Worm (Caenorhabditis elegans): Measurements from ENCODE around the gene cla-1.
A peak's percentile ranks its signal among the peaks of the same experiment; 100 is the strongest.

The cla-1 gene

DNA sequence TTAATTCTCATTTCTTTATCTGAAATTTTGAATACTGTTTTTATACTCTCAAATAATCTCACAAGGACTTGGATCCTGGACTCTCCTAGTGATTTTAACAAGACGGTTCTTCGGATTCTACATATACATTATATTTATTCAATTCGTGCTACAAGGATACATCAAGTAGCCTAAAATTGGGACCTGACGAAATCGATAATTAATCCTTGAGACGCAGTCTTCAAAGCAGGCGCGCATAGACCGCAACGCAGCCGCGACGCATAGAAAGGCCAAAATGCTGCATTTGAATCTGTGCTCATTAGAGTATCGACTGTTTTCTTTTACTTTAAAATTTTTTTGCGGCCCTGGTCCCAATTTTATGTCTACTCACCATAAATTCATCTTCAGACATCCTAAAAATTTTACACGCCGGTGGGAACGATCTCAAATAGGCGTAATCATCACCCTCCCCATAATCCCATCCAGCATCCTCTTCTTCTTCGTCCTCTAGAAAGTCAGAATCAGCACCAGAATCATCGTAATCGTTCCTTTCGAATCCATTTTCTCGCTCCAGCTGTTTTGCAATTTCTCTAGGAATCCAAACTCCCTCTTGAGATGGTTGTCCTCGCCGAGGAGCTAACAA is 13.5 kb upstream of the cla-1 start, which contains the start of gene cec-4:
Gene cec-4, plus strand, starts transcription at position 572 of the 622 bp plus-strand sequence.
- TF ChIP-seq sma-9 (GFP tag; optimal IDR thresholded peaks at IDR 0.05) (no peak), sma-9 (tag; optimal IDR thresholded peaks at IDR 0.05) (no peak), sma-3 (GFP tag; optimal IDR thresholded peaks at IDR 0.05) (no peak), nhr-237 (tag; optimal IDR thresholded peaks at IDR 0.05) (no peak), mbf-1 (tag; optimal IDR thresholded peaks at IDR 0.05) (no peak), egl-27 (tag; optimal IDR thresholded peaks at IDR 0.05) (no peak), lin-13 (GFP tag; optimal IDR thresholded peaks at IDR 0.05) (no peak), lin-11 (tag; optimal IDR thresholded peaks at IDR 0.05) (no peak), unc-55 (GFP tag; optimal IDR thresholded peaks at IDR 0.05) (peak; percentile 14), mab-5 (tag; optimal IDR thresholded peaks at IDR 0.05) (no peak)

DNA sequence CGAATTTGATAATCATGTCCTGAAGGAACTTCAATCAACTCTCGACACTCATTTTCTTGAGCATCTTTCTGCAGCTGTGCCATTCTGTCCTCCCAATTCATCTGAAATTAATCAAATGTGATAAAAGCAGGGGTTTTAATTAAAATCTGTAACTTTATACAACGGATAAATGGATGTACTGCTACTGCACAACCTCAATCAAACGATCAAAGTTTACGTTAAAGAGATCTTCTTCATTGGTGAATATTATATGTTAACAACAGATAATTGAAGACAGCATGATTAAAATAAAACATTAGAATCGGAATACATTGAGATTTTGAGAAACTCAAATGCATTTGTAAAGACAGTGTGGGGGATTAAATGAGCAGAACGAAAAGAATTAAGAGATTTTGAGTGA is 10.4 kb upstream of the cla-1 start, which contains the start of gene F32E10.5:
Gene F32E10.5, minus strand, starts transcription at position 101 of the 400 bp plus-strand sequence.
- TF ChIP-seq blmp-1 (tag; optimal IDR thresholded peaks at IDR 0.05; ENCODE audit: insufficient read depth) = no peak
- no peak for TF ChIP-seq ztf-4 (tag; optimal IDR thresholded peaks at IDR 0.05)
- no peak for TF ChIP-seq aly-2 (tag; optimal IDR thresholded peaks at IDR 0.05)
- TF ChIP-seq nhr-6 (tag; optimal IDR thresholded peaks at IDR 0.05) = no peak
- no peak for TF ChIP-seq skn-1 (tag; optimal IDR thresholded peaks at IDR 0.05)
- no peak for TF ChIP-seq F13H6.1 (tag; optimal IDR thresholded peaks at IDR 0.05)
- no peak for TF ChIP-seq dmd-4 (tag; optimal IDR thresholded peaks at IDR 0.05)
- no peak for TF ChIP-seq alr-1 (tag; optimal IDR thresholded peaks at IDR 0.05)
- no peak for TF ChIP-seq nhr-21 (tag; optimal IDR thresholded peaks at IDR 0.05)
- TF ChIP-seq nhr-10 (tag; optimal IDR thresholded peaks at IDR 0.05) = no peak

ce11 chrIV:7580062-7580614 is 8.6 kb upstream of the cla-1 start, which contains the start of the genes cec-5 and nol-10:
Gene cec-5, minus strand, starts transcription at chrIV:7580112.
Gene nol-10, plus strand, starts transcription at chrIV:7580597.
- TF ChIP-seq peb-1 (tag; optimal IDR thresholded peaks at IDR 0.05) = no peak
- TF ChIP-seq fos-1 (tag; optimal IDR thresholded peaks at IDR 0.05) = peak; percentile 77
- peak; percentile 53 for TF ChIP-seq snpc-4 (tag; optimal IDR thresholded peaks at IDR 0.05)
- TF ChIP-seq ztf-4 (tag; optimal IDR thresholded peaks at IDR 0.05) = peak; percentile 13
- TF ChIP-seq elt-1 (tag; optimal IDR thresholded peaks at IDR 0.05) = no peak
- no peak for TF ChIP-seq aly-2 (tag; optimal IDR thresholded peaks at IDR 0.05)
- peak; percentile 56 to 86 for TF ChIP-seq lsy-2 (tag; optimal IDR thresholded peaks at IDR 0.05)
- peak; percentile 42 for TF ChIP-seq mab-5 (tag; optimal IDR thresholded peaks at IDR 0.05)
- no peak for TF ChIP-seq unc-39 (tag; optimal IDR thresholded peaks at IDR 0.05)
- peak; percentile 31 for TF ChIP-seq sma-9 (GFP tag; optimal IDR thresholded peaks at IDR 0.05)
- no peak for TF ChIP-seq sma-9 (tag; optimal IDR thresholded peaks at IDR 0.05)
- peak; percentile 96 for TF ChIP-seq unc-55 (GFP tag; optimal IDR thresholded peaks at IDR 0.05)
- peak; percentile 57 for TF ChIP-seq sma-3 (GFP tag; optimal IDR thresholded peaks at IDR 0.05)
- TF ChIP-seq mbf-1 (tag; optimal IDR thresholded peaks at IDR 0.05) = no peak
- peak; percentile 9 for TF ChIP-seq ceh-82 (tag; optimal IDR thresholded peaks at IDR 0.05)
- peak; percentile 85 for TF ChIP-seq nhr-129 (tag; optimal IDR thresholded peaks at IDR 0.05)
- TF ChIP-seq skn-1 (tag; optimal IDR thresholded peaks at IDR 0.05) = no peak
- TF ChIP-seq nhr-21 (tag; optimal IDR thresholded peaks at IDR 0.05) = peak; percentile 43
- no peak for TF ChIP-seq lin-39 (tag; optimal IDR thresholded peaks at IDR 0.05)
- no peak for TF ChIP-seq R02D3.7 (tag; optimal IDR thresholded peaks at IDR 0.05)
- TF ChIP-seq zag-1 (tag; optimal IDR thresholded peaks at IDR 0.05) = peak; percentile 78
- peak; percentile 86 for TF ChIP-seq crh-2 (tag; optimal IDR thresholded peaks at IDR 0.05)
- TF ChIP-seq C34F6.9 (tag; optimal IDR thresholded peaks at IDR 0.05) = peak; percentile 91
- TF ChIP-seq gmeb-1 (tag; optimal IDR thresholded peaks at IDR 0.05) = peak; percentile 60
- TF ChIP-seq blmp-1 (tag; optimal IDR thresholded peaks at IDR 0.05; ENCODE audit: insufficient read depth) = peak; percentile 33
- peak; percentile 92 for TF ChIP-seq sem-4 (tag; optimal IDR thresholded peaks at IDR 0.05)
- no peak for TF ChIP-seq nhr-237 (tag; optimal IDR thresholded peaks at IDR 0.05)
- peak in 1 of 2 experiments; percentile 9 for TF ChIP-seq mdl-1 (tag; optimal IDR thresholded peaks at IDR 0.05)
- peak; percentile 48 for TF ChIP-seq nhr-6 (tag; optimal IDR thresholded peaks at IDR 0.05)
- peak; percentile 90 for TF ChIP-seq lin-13 (GFP tag; optimal IDR thresholded peaks at IDR 0.05)
- TF ChIP-seq unc-62 (GFP tag; optimal IDR thresholded peaks at IDR 0.05) = no peak
- peak; percentile 13 for TF ChIP-seq egl-27 (tag; optimal IDR thresholded peaks at IDR 0.05)
- TF ChIP-seq F13H6.1 (tag; optimal IDR thresholded peaks at IDR 0.05) = peak; percentile 84
- no peak for TF ChIP-seq dmd-4 (tag; optimal IDR thresholded peaks at IDR 0.05)
- TF ChIP-seq lin-11 (tag; optimal IDR thresholded peaks at IDR 0.05) = peak; percentile 70
- TF ChIP-seq Y55F3AM.14 (GFP tag; optimal IDR thresholded peaks at IDR 0.05) = no peak
- TF ChIP-seq nhr-25 (tag; optimal IDR thresholded peaks at IDR 0.05) = peak; percentile 79
